Fruit fly (Drosophila melanogaster): ENCODE measurements around the gene CG46244.

Gene CG46244

DNA sequence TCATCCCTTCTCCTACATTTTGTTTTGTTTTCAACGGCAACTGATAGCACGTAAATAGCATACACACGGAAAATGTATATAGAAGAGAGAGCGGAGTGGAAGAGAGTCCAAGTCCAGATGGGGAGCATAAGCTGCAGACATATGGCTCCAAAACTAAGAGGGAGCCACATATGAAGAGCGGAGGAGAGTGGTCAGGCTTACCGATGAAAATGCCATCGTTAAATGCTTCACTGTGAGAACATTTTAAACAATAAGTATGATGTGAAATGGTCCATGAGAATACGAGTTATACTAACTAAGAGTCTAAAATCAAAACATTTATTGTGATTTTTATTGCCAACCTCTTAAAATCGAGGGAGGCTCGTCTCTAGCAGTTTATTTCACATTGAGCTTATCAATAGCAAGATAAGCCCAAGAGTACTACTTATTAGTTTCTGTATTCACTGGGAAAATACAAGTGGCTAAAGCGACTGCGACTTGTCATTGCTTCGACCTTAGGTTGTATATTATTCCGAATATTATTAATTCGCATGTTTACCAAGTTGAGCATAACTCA is 158.3 kb downstream of the CG46244 start:
- TF ChIP-seq Hr96 (GFP tag; optimal IDR thresholded peaks at IDR 0.05) = no peak
- TF ChIP-seq Clk (GFP tag; optimal IDR thresholded peaks at IDR 0.05) = no peak
- no peak for TF ChIP-seq CG33017 (tag; optimal IDR thresholded peaks at IDR 0.05)

DNA sequence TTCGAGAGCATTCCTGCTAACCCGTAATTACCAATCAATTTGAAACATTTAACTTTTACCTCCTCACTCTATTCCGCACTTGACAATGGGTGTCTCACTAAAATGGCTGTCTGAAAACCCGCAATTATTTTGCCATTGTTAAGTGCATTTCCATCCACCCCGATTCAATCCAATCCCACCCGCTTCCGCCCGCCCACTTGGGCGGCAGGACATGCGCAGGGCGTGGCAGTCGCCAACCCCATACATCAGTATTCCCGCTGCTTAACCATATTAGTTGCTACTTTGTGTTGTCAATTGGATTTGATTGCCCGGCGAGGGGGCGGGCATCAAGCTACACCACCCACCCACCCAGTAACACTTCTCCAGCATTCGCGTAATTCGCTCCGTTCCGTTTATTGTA is 159.0 kb downstream of the CG46244 start:
- TF ChIP-seq pad (GFP tag; optimal IDR thresholded peaks at IDR 0.05) (no peak), CG7101 (tag; optimal IDR thresholded peaks at IDR 0.05) (no peak), CG33017 (tag; optimal IDR thresholded peaks at IDR 0.05) (no peak), Mnt (GFP tag; optimal IDR thresholded peaks at IDR 0.05) (no peak), CG14711 (tag; optimal IDR thresholded peaks at IDR 0.05) (no peak)

DNA sequence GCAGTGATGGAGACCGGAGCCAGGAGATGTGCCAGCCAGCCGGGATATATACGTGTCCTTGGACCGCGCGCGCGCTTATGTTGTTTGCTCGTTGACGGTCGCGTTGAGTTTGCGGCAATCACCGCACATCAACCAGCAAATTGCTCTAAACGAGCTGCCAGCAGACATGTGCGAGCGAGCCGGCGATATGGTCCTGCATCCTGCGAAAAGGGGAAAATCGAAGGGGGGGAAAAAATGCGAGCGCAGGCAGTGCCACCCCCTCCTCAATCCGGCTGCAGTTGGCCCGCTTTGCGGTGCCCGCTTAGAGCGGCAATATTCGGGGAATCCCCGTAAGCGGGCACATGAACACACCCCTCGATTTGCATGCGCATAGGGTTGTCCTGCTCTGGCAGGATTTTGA is 162.6 kb downstream of the CG46244 start, which contains the start of gene bsh:
TSS of gene bsh (minus strand) at position 101 of the 400 bp plus-strand sequence.
- TF ChIP-seq cic (GFP tag; optimal IDR thresholded peaks at IDR 0.05) (no peak), CG11617 (GFP tag; optimal IDR thresholded peaks at IDR 0.05) (no peak), Crg-1 (GFP tag; optimal IDR thresholded peaks at IDR 0.05) (no peak), cnc (optimal IDR thresholded peaks at IDR 0.05) (no peak), kay (GFP tag; ENCODE audit: borderline replicate concordance) (no peak), CG12768 (GFP tag; optimal IDR thresholded peaks at IDR 0.05) (no peak), Clk (GFP tag; optimal IDR thresholded peaks at IDR 0.05) (no peak), tj (GFP tag; optimal IDR thresholded peaks at IDR 0.05) (no peak), Mnt (GFP tag; optimal IDR thresholded peaks at IDR 0.05) (no peak), CG7045 (GFP tag; optimal IDR thresholded peaks at IDR 0.05) (no peak), CG7101 (tag; optimal IDR thresholded peaks at IDR 0.05) (no peak), CG1620 (GFP tag; optimal IDR thresholded peaks at IDR 0.05) (no peak), CG33017 (tag; optimal IDR thresholded peaks at IDR 0.05) (no peak)

DNA sequence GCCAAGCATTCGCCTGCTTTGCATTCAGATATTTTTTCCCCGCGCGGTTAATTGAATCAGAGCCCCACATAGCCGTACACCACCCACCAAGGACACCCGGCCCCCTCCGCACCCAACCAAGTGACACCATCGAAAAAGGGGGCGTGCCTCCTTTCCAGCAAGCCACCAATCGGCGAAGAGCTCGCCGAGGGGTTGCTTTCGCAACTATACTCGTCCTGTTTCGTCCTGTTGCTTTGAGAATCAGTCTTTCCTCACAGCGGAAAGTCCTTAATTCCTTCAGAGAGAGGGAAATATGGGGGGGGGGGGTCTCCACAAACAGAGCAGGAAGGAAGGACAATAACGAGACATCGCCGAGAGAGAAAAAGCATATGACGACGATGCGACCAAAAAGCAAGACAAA is 163.3 kb downstream of the CG46244 start:
- TF ChIP-seq Crg-1 (GFP tag; optimal IDR thresholded peaks at IDR 0.05) (no peak), CG7101 (tag; optimal IDR thresholded peaks at IDR 0.05) (no peak), Mnt (GFP tag; optimal IDR thresholded peaks at IDR 0.05) (no peak), tj (GFP tag; optimal IDR thresholded peaks at IDR 0.05) (no peak), CG1620 (GFP tag; optimal IDR thresholded peaks at IDR 0.05) (no peak), toe (GFP tag; optimal IDR thresholded peaks at IDR 0.05) (no peak), ovo (GFP tag; optimal IDR thresholded peaks at IDR 0.05) (no peak)

DNA sequence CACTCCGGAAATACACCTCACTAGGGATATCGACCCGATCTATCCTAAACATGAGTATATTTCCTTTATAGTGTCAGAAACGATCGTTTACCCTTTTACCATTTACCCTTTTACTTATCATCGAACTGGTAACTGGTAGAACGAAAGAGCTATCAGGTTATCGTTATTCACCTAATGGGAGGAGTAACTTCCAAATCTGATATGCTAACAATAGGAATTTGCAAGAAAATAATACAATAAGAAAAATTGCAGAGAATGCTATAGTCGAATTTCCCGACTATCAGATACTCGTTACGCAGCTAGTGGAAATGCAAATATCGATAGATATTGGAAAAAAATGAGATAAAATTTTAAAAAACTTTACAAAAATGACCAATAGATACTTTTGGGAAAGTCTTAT is 167.9 kb downstream of the CG46244 start:
- no peak for TF ChIP-seq CG14711 (tag; optimal IDR thresholded peaks at IDR 0.05)
- no peak for TF ChIP-seq CG5204 (GFP tag; optimal IDR thresholded peaks at IDR 0.05)
- no peak for TF ChIP-seq CG1620 (GFP tag; optimal IDR thresholded peaks at IDR 0.05)
- TF ChIP-seq Crg-1 (GFP tag; optimal IDR thresholded peaks at IDR 0.05) = no peak
- TF ChIP-seq CG7045 (GFP tag; optimal IDR thresholded peaks at IDR 0.05) = no peak
- TF ChIP-seq pad (GFP tag; optimal IDR thresholded peaks at IDR 0.05) = no peak
- TF ChIP-seq CG11617 (GFP tag; optimal IDR thresholded peaks at IDR 0.05) = no peak

Measured in whole organism, adult.